Worm (Caenorhabditis elegans) whole organism, L4 larva: Measurements from ENCODE around the gene pbs-6.
A peak's percentile ranks its signal among the peaks of the same experiment; 100 is the strongest.

Source experiments
- F10B5.3 ChIP-seq: sonication (generic microtip); optimal IDR thresholded peaks from 2 replicates; lab custom pipeline; 2016; ENCODE audit warnings: mild to moderate bottlenecking, missing genetic modification characterization, missing compliant biosample characterization
- ZK337.2 ChIP-seq: fragments of 200-800 bp; sonication (Bioruptor generic); IDR thresholded peaks from 2 replicates; pipeline ENCODE4 v1.3.6; 2022; ENCODE audit warnings: missing genetic modification reagents, missing genetic modification characterization, missing compliant biosample characterization
- ZK546.5 ChIP-seq, 2 experiments: sonication (generic microtip); optimal IDR thresholded peaks; 2 replicates each; lab custom pipeline; 2017; ENCODE audit warnings: missing biosample characterization in 2 of 2, missing genetic modification characterization in 2 of 2
- aha-1 ChIP-seq: fragments of 150-350 bp; peaks from one replicate; lab custom pipeline; 2014; ENCODE audit warnings: missing biosample characterization, missing genetic modification characterization
- ceh-20 ChIP-seq: fragments of 200-800 bp; sonication (Bioruptor generic); IDR thresholded peaks from 2 replicates; pipeline ENCODE4 v1.3.6; 2022; ENCODE audit warnings: missing genetic modification reagents, missing genetic modification characterization, missing compliant biosample characterization
- daf-16 ChIP-seq, 3 experiments: sonication (generic microtip); optimal IDR thresholded peaks; 2 replicates each; lab custom pipeline; 2016 to 2017; ENCODE audit warnings: missing genetic modification characterization in 3 of 3, missing genetic modification reagents in 3 of 3, mild to moderate bottlenecking in 2 of 3, missing compliant biosample characterization in 2 of 3, missing biosample characterization in 1 of 3, moderate library complexity in 1 of 3
- dmd-6 ChIP-seq: fragments of 200-800 bp; sonication (Bioruptor generic); IDR thresholded peaks from 2 replicates; pipeline ENCODE4 v1.3.6; 2022; ENCODE audit warnings: missing genetic modification reagents, missing genetic modification characterization, missing compliant biosample characterization
- dmd-9 ChIP-seq: fragments of 200-800 bp; sonication (Bioruptor generic); IDR thresholded peaks from 2 replicates; pipeline ENCODE4 v1.3.6; 2022; ENCODE audit warnings: missing genetic modification reagents, missing genetic modification characterization, missing compliant biosample characterization
- egl-27 ChIP-seq: sonication (generic microtip); optimal IDR thresholded peaks from 3 replicates; lab custom pipeline; 2017; ENCODE audit warnings: missing biosample characterization, missing genetic modification reagents, missing genetic modification characterization
- egl-43 ChIP-seq: fragments of 200-800 bp; sonication (Bioruptor generic); IDR thresholded peaks from 2 replicates; pipeline ENCODE4 v1.3.6; 2022; ENCODE audit warnings: missing genetic modification reagents, missing genetic modification characterization, missing compliant biosample characterization
- fos-1 ChIP-seq: fragments of 150-350 bp; optimal IDR thresholded peaks from 2 replicates; lab custom pipeline; 2014; ENCODE audit warnings: missing biosample characterization, missing genetic modification characterization
- hlh-30 ChIP-seq: sonication (generic microtip); optimal IDR thresholded peaks from 2 replicates; lab custom pipeline; 2017; ENCODE audit warnings: antibody characterized with exemption, mild to moderate bottlenecking, missing genetic modification characterization, missing compliant biosample characterization; ENCODE audit not compliant: insufficient read depth
- lin-1 ChIP-seq: fragments of 200-800 bp; sonication (Bioruptor generic); IDR thresholded peaks from 2 replicates; pipeline ENCODE4 v1.3.6; 2022; ENCODE audit warnings: missing genetic modification reagents, missing genetic modification characterization, missing compliant biosample characterization
- lir-3 ChIP-seq: sonication (generic microtip); optimal IDR thresholded peaks from 2 replicates; lab custom pipeline; 2016; ENCODE audit warnings: mild to moderate bottlenecking, missing genetic modification characterization, missing compliant biosample characterization
- lsy-2 ChIP-seq, 2 experiments: fragments of 150-350 bp in 1 of 2; sonication (generic microtip) in 1 of 2; optimal IDR thresholded peaks; 2 replicates each; lab custom pipeline; 2014 to 2017; ENCODE audit warnings: missing biosample characterization in 2 of 2, missing genetic modification characterization in 2 of 2
- madf-5 ChIP-seq, 2 experiments: fragments of 200-800 bp; sonication (Bioruptor generic); IDR thresholded peaks; 2 replicates each; pipeline ENCODE4 v1.3.6; 2022; ENCODE audit warnings: missing compliant biosample characterization in 2 of 2, missing genetic modification characterization in 2 of 2
- madf-9 ChIP-seq: fragments of 200-800 bp; sonication (Bioruptor generic); conservative IDR thresholded peaks from 2 replicates; pipeline ENCODE4 v1.3.6; 2022; ENCODE audit warnings: missing genetic modification reagents, missing genetic modification characterization, missing compliant biosample characterization
- mdt-29 ChIP-seq: fragments of 200-800 bp; sonication (Bioruptor generic); IDR thresholded peaks from 2 replicates; pipeline ENCODE4 v1.3.6; 2022; ENCODE audit warnings: missing genetic modification reagents, missing genetic modification characterization, missing compliant biosample characterization
- mep-1 ChIP-seq: fragments of 150-350 bp; sonication (generic microtip); optimal IDR thresholded peaks from 3 replicates; lab custom pipeline; 2014; ENCODE audit warnings: missing biosample characterization, missing genetic modification characterization
- mxl-3 ChIP-seq: fragments of 200-800 bp; sonication (Bioruptor generic); optimal IDR thresholded peaks from 2 replicates; lab custom pipeline; 2018; ENCODE audit warnings: mild to moderate bottlenecking, missing genetic modification characterization, missing compliant biosample characterization
- nhr-102 ChIP-seq: sonication (generic microtip); optimal IDR thresholded peaks from 2 replicates; lab custom pipeline; 2016; ENCODE audit warnings: mild to moderate bottlenecking, missing genetic modification characterization, moderate library complexity, missing compliant biosample characterization
- nhr-25 ChIP-seq: sonication (generic microtip); optimal IDR thresholded peaks from 2 replicates; lab custom pipeline; 2017; ENCODE audit warnings: missing genetic modification characterization, mild to moderate bottlenecking, missing compliant biosample characterization, antibody characterized with exemption, moderate library complexity, borderline replicate concordance; ENCODE audit not compliant: insufficient read depth
- nhr-28 ChIP-seq: fragments of 150-350 bp; optimal IDR thresholded peaks from 2 replicates; lab custom pipeline; 2014; ENCODE audit warnings: missing biosample characterization, missing genetic modification characterization
- nhr-41 ChIP-seq: fragments of 200-800 bp; sonication (Bioruptor generic); IDR thresholded peaks from 2 replicates; pipeline ENCODE4 v1.3.6; 2022; ENCODE audit warnings: missing genetic modification reagents, missing genetic modification characterization, missing compliant biosample characterization
- nhr-76 ChIP-seq: fragments of 150-350 bp; optimal IDR thresholded peaks from 2 replicates; lab custom pipeline; 2014; ENCODE audit warnings: missing biosample characterization, missing genetic modification characterization
- php-3 ChIP-seq: fragments of 200-800 bp; sonication (Bioruptor generic); IDR thresholded peaks from 2 replicates; pipeline ENCODE4 v1.3.6; 2022; ENCODE audit warnings: missing genetic modification reagents, missing genetic modification characterization, missing compliant biosample characterization
- rbr-2 ChIP-seq: sonication (generic microtip); optimal IDR thresholded peaks from 2 replicates; lab custom pipeline; 2016; ENCODE audit warnings: missing genotype, missing genetic modification characterization, missing compliant biosample characterization
- saeg-2 ChIP-seq: fragments of 200-800 bp; sonication (Bioruptor generic); IDR thresholded peaks from 2 replicates; pipeline ENCODE4 v1.3.6; 2022; ENCODE audit warnings: missing genetic modification reagents, missing genetic modification characterization, missing compliant biosample characterization
- skn-1 ChIP-seq: fragments of 150-350 bp; optimal IDR thresholded peaks from 2 replicates; lab custom pipeline; 2014; ENCODE audit warnings: missing biosample characterization, missing genetic modification characterization
- snpc-1.2 ChIP-seq: fragments of 200-800 bp; sonication (Bioruptor generic); IDR thresholded peaks from 2 replicates; pipeline ENCODE4 v1.3.6; 2022; ENCODE audit warnings: missing genetic modification reagents, missing genetic modification characterization, missing compliant biosample characterization
- unc-39 ChIP-seq: sonication (generic microtip); optimal IDR thresholded peaks from 2 replicates; lab custom pipeline; 2017; ENCODE audit warnings: missing biosample characterization, missing genetic modification characterization
- unc-62 ChIP-seq, 3 experiments: fragments of 150-350 bp in 1 of 3; sonication (generic microtip); optimal IDR thresholded peaks in 2 of 3; peaks in 1 of 3; 1 replicate in 1 of 3; 2 replicates in 2 of 3; lab custom pipeline; 2014 to 2017; ENCODE audit warnings: missing biosample characterization in 3 of 3, missing genetic modification characterization in 3 of 3, missing genetic modification reagents in 3 of 3, missing genotype in 1 of 3
- zfp-3 ChIP-seq: fragments of 200-800 bp; sonication (Bioruptor generic); conservative IDR thresholded peaks from 2 replicates; pipeline ENCODE4 v1.3.6; 2022; ENCODE audit warnings: missing genetic modification reagents, missing genetic modification characterization, missing compliant biosample characterization
- zip-11 ChIP-seq: fragments of 200-800 bp; sonication (Bioruptor generic); IDR thresholded peaks from 2 replicates; pipeline ENCODE4 v1.3.6; 2022; ENCODE audit warnings: missing genetic modification characterization, missing compliant biosample characterization

Gene pbs-6

DNA sequence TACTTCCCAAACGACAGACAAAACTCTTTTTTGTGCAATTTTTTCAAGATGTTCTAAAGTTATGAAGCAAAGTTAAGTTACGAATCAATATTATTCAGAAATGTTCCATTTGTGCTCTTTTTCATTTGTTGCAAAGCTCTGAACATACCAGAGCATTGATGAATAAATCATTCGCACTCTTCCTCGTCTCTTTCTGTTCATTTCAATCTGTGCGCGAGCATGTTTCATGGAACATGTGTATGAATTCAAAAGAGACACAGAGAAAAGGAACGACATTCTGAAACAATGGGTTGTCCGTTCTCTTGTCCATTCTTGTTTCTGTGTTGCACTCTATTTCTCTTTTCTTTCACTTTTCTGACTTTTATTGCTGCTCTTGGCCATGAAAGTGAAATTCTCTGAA, 36.5 kb upstream of the pbs-6 start:
- TF ChIP-seq aha-1 (peak; percentile 99), skn-1 (tag; lab: Kevin White, UChicago) (no peak), madf-5 (GFP tag; IDR thresholded peaks at IDR 0.05; lab: Robert Waterston, UW) (no peak), unc-62 (GFP tag; optimal IDR thresholded peaks at IDR 0.05 in 1 of 2; lab: Kevin White, UChicago) (peak in 1 of 2 experiments; percentile 94), unc-62 (tag; optimal IDR thresholded peaks at IDR 0.05; lab: Kevin White, UChicago) (no peak), mdt-29 (GFP tag; lab: Robert Waterston, UW) (no peak)

ce11 chrIII:8279567-8279966, 35.7 kb upstream of the pbs-6 start:
- no peak for TF ChIP-seq mdt-29 (GFP tag; lab: Robert Waterston, UW)
- no peak for TF ChIP-seq zfp-3 (GFP tag; lab: Robert Waterston, UW)
- no peak for TF ChIP-seq nhr-41 (GFP tag; lab: Robert Waterston, UW)
- no peak for TF ChIP-seq dmd-6 (GFP tag; lab: Robert Waterston, UW)
- no peak for TF ChIP-seq php-3 (GFP tag; lab: Robert Waterston, UW)
- no peak for TF ChIP-seq F10B5.3 (tag; lab: Kevin White, UChicago)
- TF ChIP-seq unc-62 (GFP tag; optimal IDR thresholded peaks at IDR 0.05 in 1 of 2; lab: Kevin White, UChicago), result no peak
- TF ChIP-seq unc-62 (tag; optimal IDR thresholded peaks at IDR 0.05; lab: Kevin White, UChicago), result no peak
- no peak for TF ChIP-seq hlh-30 (tag; lab: Kevin White, UChicago)
- TF ChIP-seq zip-11 (GFP tag; lab: Robert Waterston, UW), result no peak
- TF ChIP-seq lir-3, result no peak
- TF ChIP-seq ZK546.5 (tag; optimal IDR thresholded peaks at IDR 0.05; lab: Kevin White, UChicago), result no peak
- TF ChIP-seq lsy-2 (tag; optimal IDR thresholded peaks at IDR 0.05; lab: Kevin White, UChicago), result no peak
- no peak for TF ChIP-seq saeg-2 (GFP tag; lab: Robert Waterston, UW)
- no peak for TF ChIP-seq lin-1 (GFP tag; lab: Robert Waterston, UW)
- TF ChIP-seq rbr-2 (tag; lab: Kevin White, UChicago), result no peak
- TF ChIP-seq nhr-25 (tag; lab: Kevin White, UChicago), result no peak
- no peak for TF ChIP-seq nhr-102
- no peak for TF ChIP-seq daf-16 (GFP tag; optimal IDR thresholded peaks at IDR 0.05; lab: Kevin White, UChicago)
- TF ChIP-seq daf-16 (tag; optimal IDR thresholded peaks at IDR 0.05; lab: Kevin White, UChicago), result no peak
- TF ChIP-seq mxl-3 (GFP tag; lab: Kevin White, UChicago), result no peak
- no peak for TF ChIP-seq egl-43 (GFP tag; lab: Robert Waterston, UW)

DNA sequence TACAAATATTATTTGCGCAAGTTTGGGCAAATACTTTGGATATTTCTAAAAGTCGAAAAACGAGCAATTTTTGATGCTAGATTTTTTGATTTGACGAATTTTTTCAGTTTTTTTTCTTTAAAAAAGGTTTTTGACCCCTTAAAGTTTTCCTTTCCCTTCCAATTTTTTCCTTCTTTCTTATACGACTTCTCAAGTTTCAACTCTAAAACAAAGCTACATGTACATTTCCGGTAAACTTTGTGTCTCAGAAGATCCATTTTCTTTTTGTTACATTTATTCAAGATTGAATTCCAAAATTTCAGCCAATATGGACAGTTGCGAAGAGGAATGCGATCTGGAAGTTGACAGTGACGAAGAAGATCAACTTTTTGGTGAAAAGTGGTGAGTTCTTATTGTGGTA, 34.9 kb upstream of the pbs-6 start, which contains the start of gene mig-10:
TSS of gene mig-10 (plus strand) at position 301 of the 400 bp plus-strand sequence.
- TF ChIP-seq ZK337.2 (GFP tag; lab: Robert Waterston, UW) (no peak), nhr-41 (GFP tag; lab: Robert Waterston, UW) (no peak), nhr-28 (tag; lab: Kevin White, UChicago) (no peak), unc-39 (tag; lab: Kevin White, UChicago) (no peak), fos-1 (tag; lab: Kevin White, UChicago) (no peak), F10B5.3 (tag; lab: Kevin White, UChicago) (no peak), dmd-9 (GFP tag; lab: Robert Waterston, UW) (no peak), mxl-3 (GFP tag; lab: Kevin White, UChicago) (no peak), ceh-20 (GFP tag; lab: Robert Waterston, UW) (no peak), nhr-76 (tag; lab: Kevin White, UChicago) (no peak), snpc-1.2 (GFP tag; lab: Robert Waterston, UW) (no peak), lin-1 (GFP tag; lab: Robert Waterston, UW) (no peak), unc-62 (GFP tag; optimal IDR thresholded peaks at IDR 0.05 in 1 of 2; lab: Kevin White, UChicago) (no peak), unc-62 (tag; optimal IDR thresholded peaks at IDR 0.05; lab: Kevin White, UChicago) (no peak), madf-9 (no peak), egl-27 (tag; lab: Kevin White, UChicago) (no peak), mep-1 (tag; lab: Kevin White, UChicago) (no peak), nhr-102 (no peak)
- TF ChIP-seq, all 104 proteins: peak for 0
